Fruit fly (Drosophila melanogaster): Measurements from ENCODE around the gene Nlp.

Gene Nlp

DNA sequence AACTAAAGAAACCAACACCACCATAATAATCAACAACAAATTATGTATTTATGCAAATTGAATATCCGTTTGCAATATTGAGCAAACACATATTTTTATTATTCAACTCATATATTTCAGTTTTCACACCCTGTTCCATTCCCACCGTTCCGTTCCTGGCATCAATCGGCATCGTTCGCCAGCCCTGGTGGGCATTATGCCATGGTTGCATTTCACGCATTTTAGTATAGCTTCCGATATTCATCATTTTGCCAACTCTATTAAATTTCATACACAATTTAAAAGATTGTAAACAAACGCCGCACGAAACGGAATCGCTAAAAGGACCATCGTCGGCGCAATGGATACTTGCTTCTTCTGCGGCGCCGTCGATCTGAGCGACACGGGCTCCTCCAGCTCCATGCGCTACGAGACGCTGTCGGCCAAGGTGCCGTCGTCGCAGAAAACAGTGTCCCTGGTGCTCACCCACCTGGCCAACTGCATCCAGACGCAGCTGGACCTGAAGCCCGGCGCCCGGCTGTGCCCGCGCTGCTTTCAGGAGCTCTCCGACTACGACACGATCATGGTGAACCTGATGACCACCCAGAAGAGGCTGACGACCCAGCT, 38.7 kb downstream of the Nlp start, which contains the start of gene Sry-delta (continued):
- TF ChIP-seq Dip3 (GFP tag; optimal IDR thresholded peaks at IDR 0.05), result peak; percentile 87
- peak; percentile 96 for TF ChIP-seq HmgD (GFP tag; optimal IDR thresholded peaks at IDR 0.05)
- TF ChIP-seq CG9215 (GFP tag; IDR thresholded peaks at IDR 0.05), result peak; percentile 75
- TF ChIP-seq CG30020 (tag; optimal IDR thresholded peaks at IDR 0.05), result peak; percentile 97
- TF ChIP-seq CG2120 (GFP tag; optimal IDR thresholded peaks at IDR 0.05), result peak; percentile 93
- no peak for TF ChIP-seq org-1 (GFP tag; optimal IDR thresholded peaks at IDR 0.05)
- no peak for TF ChIP-seq C15 (GFP tag; IDR thresholded peaks at IDR 0.05)
- 0 out of 4 replicates have a peak, but pooled peaks have one; percentile 22 for TF ChIP-seq chinmo (GFP tag; IDR thresholded peaks at IDR 0.05; ENCODE audit: partially characterized antibody)
- TF ChIP-seq ATbp (GFP tag; optimal IDR thresholded peaks at IDR 0.05), result no peak
- TF ChIP-seq CG2889 (GFP tag; IDR thresholded peaks at IDR 0.05), result peak; percentile 55; the same call in 2 of the 3 replicates
- TF ChIP-seq CG10366 (GFP tag; IDR thresholded peaks at IDR 0.05), result peak; percentile 70
- peak; percentile 54 for TF ChIP-seq CG12104 (GFP tag; optimal IDR thresholded peaks at IDR 0.05)
- peak; percentile 86 for TF ChIP-seq Ptx1 (GFP tag; IDR thresholded peaks at IDR 0.05)
- TF ChIP-seq Hr39 (optimal IDR thresholded peaks at IDR 0.05), result no peak
- peak; percentile 69 for TF ChIP-seq NC2α (GFP tag; optimal IDR thresholded peaks at IDR 0.05)
- TF ChIP-seq H15 (GFP tag; IDR thresholded peaks at IDR 0.05), result peak; percentile 61; the same call in 1 of the 3 replicates
- peak; percentile 66; the same call in 1 of the 2 replicates for TF ChIP-seq inv (GFP tag; IDR thresholded peaks at IDR 0.05; ENCODE audit: partially characterized antibody)
- TF ChIP-seq CG15479 (GFP tag; optimal IDR thresholded peaks at IDR 0.05), result no peak
- peak; percentile 80 for TF ChIP-seq Max (GFP tag; optimal IDR thresholded peaks at IDR 0.05)
- TF ChIP-seq CG1602 (GFP tag; optimal IDR thresholded peaks at IDR 0.05), result peak; percentile 74
- peak; percentile 78 to 80 for TF ChIP-seq chif (GFP tag; optimal IDR thresholded peaks at IDR 0.05)
- TF ChIP-seq h (optimal IDR thresholded peaks at IDR 0.05), result no peak
- TF ChIP-seq Hsf (GFP tag; optimal IDR thresholded peaks at IDR 0.05), result peak; percentile 87
- TF ChIP-seq CG6654 (GFP tag; optimal IDR thresholded peaks at IDR 0.05), result no peak
- TF ChIP-seq chn (GFP tag; optimal IDR thresholded peaks at IDR 0.05), result peak; percentile 85
- TF ChIP-seq knrl (GFP tag; IDR thresholded peaks at IDR 0.05; ENCODE audit: partially characterized antibody), result peak; percentile 79
- TF ChIP-seq Xbp1 (GFP tag; optimal IDR thresholded peaks at IDR 0.05), result peak; percentile 91
- peak; percentile 42 for TF ChIP-seq CG16815 (GFP tag; optimal IDR thresholded peaks at IDR 0.05)
- peak; percentile 60 for TF ChIP-seq CG3163 (GFP tag; optimal IDR thresholded peaks at IDR 0.05)
- TF ChIP-seq psq (GFP tag; optimal IDR thresholded peaks at IDR 0.05), result peak; percentile 60
- TF ChIP-seq cato (GFP tag; optimal IDR thresholded peaks at IDR 0.05; ENCODE audit: borderline replicate concordance), result peak; percentile 28
- TF ChIP-seq CG8478 (optimal IDR thresholded peaks at IDR 0.05), result no peak
- TF ChIP-seq pnt (GFP tag; optimal IDR thresholded peaks at IDR 0.05), result peak; percentile 86
- peak; percentile 23 for TF ChIP-seq CG12219 (GFP tag; optimal IDR thresholded peaks at IDR 0.05)
- TF ChIP-seq Usf (GFP tag; optimal IDR thresholded peaks at IDR 0.05), result no peak
- TF ChIP-seq schlank (tag; optimal IDR thresholded peaks at IDR 0.05), result peak; percentile 56
- TF ChIP-seq sug (tag; optimal IDR thresholded peaks at IDR 0.05), result peak; percentile 86
- peak; percentile 44; the same call in 1 of the 2 replicates for TF ChIP-seq danr (GFP tag; IDR thresholded peaks at IDR 0.05)
- TF ChIP-seq Spps (tag; optimal IDR thresholded peaks at IDR 0.05), result peak; percentile 3
- peak; percentile 80 for TF ChIP-seq otp (GFP tag; IDR thresholded peaks at IDR 0.05)
- peak; percentile 56 for TF ChIP-seq CG8388 (GFP tag; optimal IDR thresholded peaks at IDR 0.05)
- no peak for TF ChIP-seq corto (GFP tag; optimal IDR thresholded peaks at IDR 0.05)
- TF ChIP-seq CG6175 (GFP tag; IDR thresholded peaks at IDR 0.05), result peak; percentile 48; the same call in 1 of the 3 replicates
- TF ChIP-seq Bteb2 (GFP tag; optimal IDR thresholded peaks at IDR 0.05), result peak; percentile 74
- 0 out of 3 replicates have a peak, but pooled peaks have one; percentile 28 for TF ChIP-seq CG11560 (tag; IDR thresholded peaks at IDR 0.05)
- TF ChIP-seq CG9817 (tag; optimal IDR thresholded peaks at IDR 0.05), result peak; percentile 79
- peak; percentile 88 for TF ChIP-seq CG32532 (GFP tag; IDR thresholded peaks at IDR 0.05)
- TF ChIP-seq dimm (GFP tag; IDR thresholded peaks at IDR 0.05), result 0 out of 2 replicates have a peak, but pooled peaks have one; percentile 3
- no peak for TF ChIP-seq dan (GFP tag; IDR thresholded peaks at IDR 0.05)
- no peak for TF ChIP-seq odd (GFP tag; optimal IDR thresholded peaks at IDR 0.05)
- peak; percentile 77 for TF ChIP-seq slp2 (GFP tag; optimal IDR thresholded peaks at IDR 0.05)

Measured in whole organism, embryonic.